Worm (Caenorhabditis elegans): Measurements from ENCODE around the gene T17H7.7.

T17H7.7 gene

DNA sequence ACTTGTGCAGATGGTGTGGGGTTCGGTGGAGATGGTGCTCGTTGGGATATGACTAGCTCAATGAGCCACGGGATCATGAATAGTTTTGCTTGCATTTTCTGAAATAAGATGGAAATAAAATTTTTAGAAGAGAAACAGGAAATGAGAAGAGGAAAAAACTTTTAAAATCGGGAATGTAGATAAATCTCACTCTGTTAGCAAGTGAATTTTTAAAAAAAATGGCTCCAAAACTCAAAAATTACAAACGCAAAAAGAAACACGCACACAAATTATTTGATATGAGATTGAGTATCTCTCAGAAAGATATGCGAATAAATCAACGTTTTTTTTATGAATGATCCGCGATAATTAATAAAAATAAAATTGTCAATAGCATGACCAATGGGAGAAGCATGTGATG is at the start of gene T17H7.7:
Gene T17H7.7 (minus strand): TSS at position 101 of the 400 bp plus-strand sequence.
- TF ChIP-seq elt-2 (tag; optimal IDR thresholded peaks at IDR 0.05) = no peak
- no peak for TF ChIP-seq nhr-237 (tag; optimal IDR thresholded peaks at IDR 0.05)
- TF ChIP-seq nhr-12 (tag; optimal IDR thresholded peaks at IDR 0.05) = no peak
- TF ChIP-seq lsy-12 (tag; optimal IDR thresholded peaks at IDR 0.05) = no peak
- TF ChIP-seq elt-3 (tag; optimal IDR thresholded peaks at IDR 0.05) = no peak

DNA sequence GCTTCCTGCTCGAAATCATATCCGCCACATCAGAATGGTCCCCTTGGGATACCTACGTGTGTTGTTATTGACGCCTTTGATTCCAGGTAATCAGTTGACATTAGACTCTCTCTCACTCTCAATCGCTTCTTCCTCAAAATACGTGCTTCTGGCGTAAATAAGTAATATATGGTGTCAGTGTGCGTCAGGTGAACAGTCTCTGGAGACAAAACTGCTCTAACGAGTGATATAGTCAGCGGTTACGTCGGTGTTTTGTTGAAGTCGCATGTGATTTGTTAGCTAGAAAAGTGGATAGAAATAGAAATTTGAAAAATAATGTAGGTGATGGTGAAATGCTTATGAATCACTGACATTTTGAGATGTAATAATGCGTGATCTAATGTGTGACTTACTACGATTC is 44.2 kb upstream of the T17H7.7 start:
- TF ChIP-seq nhr-237 (tag; optimal IDR thresholded peaks at IDR 0.05) = no peak
- no peak for TF ChIP-seq ZK546.5 (tag; optimal IDR thresholded peaks at IDR 0.05)
- no peak for TF ChIP-seq ceh-9 (tag; optimal IDR thresholded peaks at IDR 0.05)
- no peak for TF ChIP-seq nhr-25 (tag; optimal IDR thresholded peaks at IDR 0.05)
- no peak for TF ChIP-seq elt-1 (tag; optimal IDR thresholded peaks at IDR 0.05)
- no peak for TF ChIP-seq unc-39 (tag; optimal IDR thresholded peaks at IDR 0.05)
- TF ChIP-seq pqm-1 (tag; optimal IDR thresholded peaks at IDR 0.05) = no peak
- TF ChIP-seq nfya-1 (tag; optimal IDR thresholded peaks at IDR 0.05; ENCODE audit: insufficient read depth) = no peak
- no peak for TF ChIP-seq fos-1 (tag; optimal IDR thresholded peaks at IDR 0.05)
- TF ChIP-seq mml-1 (tag; optimal IDR thresholded peaks at IDR 0.05) = no peak
- TF ChIP-seq zag-1 (tag; optimal IDR thresholded peaks at IDR 0.05) = no peak
- TF ChIP-seq ceh-28 (tag; optimal IDR thresholded peaks at IDR 0.05) = no peak
- TF ChIP-seq ceh-16 (tag; optimal IDR thresholded peaks at IDR 0.05) = no peak
- TF ChIP-seq elt-3 (tag; optimal IDR thresholded peaks at IDR 0.05) = no peak
- TF ChIP-seq aly-2 (tag; optimal IDR thresholded peaks at IDR 0.05) = no peak
- TF ChIP-seq ztf-11 (tag; optimal IDR thresholded peaks at IDR 0.05) = no peak

DNA sequence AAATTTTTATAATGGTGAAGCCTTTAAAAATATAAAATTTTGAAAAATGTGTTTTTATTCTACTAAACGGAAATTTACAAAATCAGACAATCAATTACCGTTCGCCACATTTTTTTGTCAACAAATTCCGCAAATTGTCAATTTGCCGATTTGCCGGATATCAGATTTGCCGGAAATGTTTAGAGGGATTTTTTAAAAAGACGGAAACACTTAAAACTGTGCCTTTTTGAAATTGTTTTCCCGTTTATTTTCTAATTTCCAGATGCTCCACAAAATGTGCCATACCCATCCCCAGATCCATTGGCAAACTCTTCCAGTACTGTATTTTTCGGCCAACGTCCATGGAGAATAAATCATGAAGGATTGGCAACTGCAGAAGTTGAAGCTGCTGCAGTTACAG is 39.6 kb upstream of the T17H7.7 start:
- TF ChIP-seq lsy-12 (tag; optimal IDR thresholded peaks at IDR 0.05) (no peak), fos-1 (tag; optimal IDR thresholded peaks at IDR 0.05) (no peak), nhr-237 (tag; optimal IDR thresholded peaks at IDR 0.05) (no peak), nhr-77 (tag; optimal IDR thresholded peaks at IDR 0.05) (no peak), nhr-11 (tag; optimal IDR thresholded peaks at IDR 0.05) (no peak), daf-12 (tag; optimal IDR thresholded peaks at IDR 0.05) (no peak), nhr-25 (tag; optimal IDR thresholded peaks at IDR 0.05) (no peak), nhr-23 (tag; optimal IDR thresholded peaks at IDR 0.05) (no peak), fkh-2 (tag; optimal IDR thresholded peaks at IDR 0.05) (no peak), sea-2 (GFP tag; optimal IDR thresholded peaks at IDR 0.05) (no peak), tbx-2 (tag; optimal IDR thresholded peaks at IDR 0.05) (no peak), mml-1 (tag; optimal IDR thresholded peaks at IDR 0.05) (no peak), elt-1 (tag; optimal IDR thresholded peaks at IDR 0.05) (no peak), unc-62 (GFP tag; optimal IDR thresholded peaks at IDR 0.05) (no peak), ztf-4 (tag; optimal IDR thresholded peaks at IDR 0.05) (no peak), ceh-16 (tag; optimal IDR thresholded peaks at IDR 0.05) (no peak), lin-15B (tag; optimal IDR thresholded peaks at IDR 0.05) (no peak)

DNA sequence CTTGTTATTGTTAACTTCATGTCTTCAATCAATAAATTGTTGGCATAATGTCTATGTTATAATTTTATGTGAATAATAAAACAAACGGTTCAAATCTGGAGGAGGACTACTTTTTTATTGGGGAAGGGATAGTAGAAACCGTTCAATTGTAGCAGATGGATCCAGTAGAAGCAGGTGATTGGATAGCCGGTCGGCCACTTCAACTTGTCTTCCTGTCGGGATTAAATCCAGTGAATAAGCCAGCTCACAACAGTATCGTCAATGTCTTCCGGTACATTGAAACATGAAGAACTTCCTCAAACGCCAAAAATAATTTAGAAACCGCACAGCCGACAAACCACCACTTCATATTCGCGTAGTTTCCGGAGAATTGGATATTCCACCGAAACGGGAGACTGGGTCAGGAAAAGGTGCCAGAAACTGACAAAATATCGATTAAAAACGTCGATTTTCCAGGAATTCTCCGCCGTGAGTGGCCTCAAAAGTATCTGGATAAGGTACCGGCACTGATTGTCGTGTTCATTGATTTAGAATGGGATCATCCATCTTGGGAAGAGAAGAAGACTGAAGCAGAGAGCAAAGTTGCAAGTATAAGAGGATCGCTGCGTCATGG is 37.2 kb upstream of the T17H7.7 start, which contains the start of gene trpp-11:
Gene trpp-11 (plus strand): TSS at position 153 of the 613 bp plus-strand sequence.
- TF ChIP-seq ztf-11 (tag; optimal IDR thresholded peaks at IDR 0.05) (no peak), ZK546.5 (tag; optimal IDR thresholded peaks at IDR 0.05) (no peak)

DNA sequence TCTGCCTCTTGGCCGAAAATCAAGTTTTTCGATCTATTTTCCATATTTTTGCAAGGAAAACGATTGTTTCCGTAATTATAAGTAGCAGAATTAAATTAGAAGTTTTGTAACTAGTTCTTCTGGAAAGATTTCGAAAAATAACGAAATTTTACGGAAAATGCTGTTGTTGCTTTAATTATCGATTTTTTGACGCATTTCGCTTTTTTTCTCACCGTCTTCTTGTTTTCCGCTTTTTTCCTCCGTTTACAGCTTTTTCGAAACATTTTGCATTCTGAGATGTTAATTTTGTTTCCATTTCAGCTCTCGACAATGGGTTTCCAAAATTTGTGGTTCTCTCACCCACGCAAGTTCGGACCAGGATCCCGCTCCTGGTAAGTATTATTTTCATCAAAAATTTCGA is 36.1 kb upstream of the T17H7.7 start, which contains the start of gene rps-29:
Gene rps-29 (plus strand): TSS at position 301 of the 400 bp plus-strand sequence.
- TF ChIP-seq lin-39 (tag; optimal IDR thresholded peaks at IDR 0.05) (no peak), ceh-28 (tag; optimal IDR thresholded peaks at IDR 0.05) (peak; percentile 17)

DNA sequence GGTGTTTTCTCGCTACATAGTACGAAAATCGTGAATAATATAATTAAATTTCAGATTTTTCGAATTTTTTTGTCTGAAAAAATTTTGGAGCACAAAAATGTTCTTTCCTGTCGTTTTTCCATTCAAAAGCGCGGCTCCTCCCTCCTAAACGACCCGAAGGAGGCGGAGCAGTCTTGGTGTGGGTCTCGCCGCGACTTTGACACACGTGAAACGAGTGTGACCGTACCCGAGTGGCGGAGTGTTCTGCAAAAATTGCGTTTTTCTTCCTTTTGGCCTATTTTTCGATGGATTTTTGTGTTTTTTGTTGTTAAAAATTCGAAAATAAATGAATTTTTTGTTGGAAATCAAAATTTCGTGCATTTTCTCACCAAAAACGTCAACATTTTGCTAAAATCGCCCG is 35.7 kb upstream of the T17H7.7 start, which contains the start of gene snt-2:
Gene snt-2 (minus strand): TSS at position 139 of the 400 bp plus-strand sequence.
- no peak for TF ChIP-seq eor-1 (tag; optimal IDR thresholded peaks at IDR 0.05)
- TF ChIP-seq nhr-12 (tag; optimal IDR thresholded peaks at IDR 0.05) = no peak
- no peak for TF ChIP-seq elt-1 (tag; optimal IDR thresholded peaks at IDR 0.05)
- peak; percentile 58 for TF ChIP-seq nhr-23 (tag; optimal IDR thresholded peaks at IDR 0.05)
- TF ChIP-seq elt-2 (tag; optimal IDR thresholded peaks at IDR 0.05) = peak; percentile 71
- no peak for TF ChIP-seq ZK546.5 (tag; optimal IDR thresholded peaks at IDR 0.05)
- TF ChIP-seq lsy-12 (tag; optimal IDR thresholded peaks at IDR 0.05) = peak; percentile 81
- peak; percentile 76 for TF ChIP-seq pha-4 (tag; optimal IDR thresholded peaks at IDR 0.05)
- TF ChIP-seq pqm-1 (tag; optimal IDR thresholded peaks at IDR 0.05) = peak; percentile 29
- TF ChIP-seq skn-1 (tag; optimal IDR thresholded peaks at IDR 0.05) = peak; percentile 38
- peak; percentile 72 for TF ChIP-seq hmg-11 (tag; optimal IDR thresholded peaks at IDR 0.05)
- no peak for TF ChIP-seq sea-2 (GFP tag; optimal IDR thresholded peaks at IDR 0.05)
- no peak for TF ChIP-seq ztf-11 (tag; optimal IDR thresholded peaks at IDR 0.05)
- TF ChIP-seq R02D3.7 (tag; optimal IDR thresholded peaks at IDR 0.05) = peak; percentile 26
- TF ChIP-seq egl-5 (tag; optimal IDR thresholded peaks at IDR 0.05) = peak; percentile 59
- TF ChIP-seq aly-2 (tag; optimal IDR thresholded peaks at IDR 0.05) = no peak
- TF ChIP-seq nhr-237 (tag; optimal IDR thresholded peaks at IDR 0.05) = no peak
- TF ChIP-seq fos-1 (tag; optimal IDR thresholded peaks at IDR 0.05) = no peak
- TF ChIP-seq ama-1 (optimal IDR thresholded peaks at IDR 0.05) = peak; percentile 29
- peak; percentile 86 for TF ChIP-seq lin-15B (tag; optimal IDR thresholded peaks at IDR 0.05)
- no peak for TF ChIP-seq ceh-28 (tag; optimal IDR thresholded peaks at IDR 0.05)
- TF ChIP-seq unc-62 (GFP tag; optimal IDR thresholded peaks at IDR 0.05) = no peak
- peak; percentile 56 for TF ChIP-seq fkh-10 (GFP tag; optimal IDR thresholded peaks at IDR 0.05)
- no peak for TF ChIP-seq ceh-9 (tag; optimal IDR thresholded peaks at IDR 0.05)
- peak; percentile 60 for TF ChIP-seq snpc-4 (tag; optimal IDR thresholded peaks at IDR 0.05)
- TF ChIP-seq nhr-25 (tag; optimal IDR thresholded peaks at IDR 0.05) = peak; percentile 71
- no peak for TF ChIP-seq jun-1 (tag; optimal IDR thresholded peaks at IDR 0.05)
- TF ChIP-seq lin-39 (tag; optimal IDR thresholded peaks at IDR 0.05) = peak; percentile 91
